In the genomic region with DNA sequence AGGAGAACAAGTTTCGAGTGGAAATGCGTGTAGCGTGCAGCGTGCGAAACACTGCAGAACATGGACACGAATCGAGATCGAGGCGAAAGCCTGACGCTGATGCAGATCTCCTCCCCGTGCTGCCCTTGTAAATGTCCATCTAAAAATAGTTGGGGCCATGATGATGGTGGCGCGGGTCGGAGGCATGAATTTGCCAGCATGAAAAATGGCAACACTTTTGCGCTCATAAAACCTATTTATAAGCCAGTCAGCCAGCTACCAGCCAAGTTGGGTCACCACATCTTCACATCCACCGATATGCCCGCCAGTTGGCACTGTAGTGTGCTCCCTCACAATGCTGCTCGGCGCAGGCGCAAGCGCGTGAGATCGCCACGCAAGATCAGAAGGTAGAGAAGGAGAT, we compare ENCODE assay signal across 4 fruit fly cellular contexts.
A peak's percentile ranks its signal among the peaks of the same experiment; 100 is the strongest.
TF ChIP-seq lines count a peak whose summit lies in the region.

No protein-coding gene starts in this region.

- no peak for TF ChIP-seq CTCF in whole organism, embryonic (GFP tag; optimal IDR thresholded peaks at IDR 0.05; lab: Kevin White, UChicago)

TF ChIP-seq in whole organism, embryonic, 481 proteins besides CTCF, POLR2A, EP300 and RAD21:
- TF ChIP-seq CG10274 (GFP tag; optimal IDR thresholded peaks at IDR 0.05; lab: Kevin White, UChicago), result peak; percentile 94
- peak; percentile 34; the same call in 1 of the 2 replicates for TF ChIP-seq Drgx (GFP tag; IDR thresholded peaks at IDR 0.05; lab: Robert Waterston, UW)
- TF ChIP-seq nom (GFP tag; optimal IDR thresholded peaks at IDR 0.05; lab: Kevin White, UChicago), result peak; percentile 39
- 0 out of 2 replicates have a peak, but pooled peaks have one; percentile 11 for TF ChIP-seq ara (GFP tag; IDR thresholded peaks at IDR 0.05; lab: Robert Waterston, UW)
- TF ChIP-seq CG32767 (GFP tag; IDR thresholded peaks at IDR 0.05; lab: Robert Waterston, UW), result no peak
- no peak for TF ChIP-seq CG30431 (GFP tag; optimal IDR thresholded peaks at IDR 0.05; lab: Kevin White, UChicago)
- TF ChIP-seq Hr51 (GFP tag; optimal IDR thresholded peaks at IDR 0.05; lab: Kevin White, UChicago), result no peak

TF ChIP-seq in whole organism, prepupa, 60 proteins besides CTCF, POLR2A, EP300 and RAD21 (continues in another document):
- TF ChIP-seq CG9139 (GFP tag; optimal IDR thresholded peaks at IDR 0.05; lab: Kevin White, UChicago) (no peak), vri (GFP tag; optimal IDR thresholded peaks at IDR 0.05; lab: Kevin White, UChicago) (no peak), Gug (GFP tag; IDR thresholded peaks at IDR 0.05; lab: Robert Waterston, UW) (no peak), dac (GFP tag; optimal IDR thresholded peaks at IDR 0.05; lab: Kevin White, UChicago) (no peak), achi (GFP tag; optimal IDR thresholded peaks at IDR 0.05; lab: Kevin White, UChicago) (peak; percentile 29), Hr4 (GFP tag; optimal IDR thresholded peaks at IDR 0.05; lab: Kevin White, UChicago) (no peak), Eip75B (GFP tag; optimal IDR thresholded peaks at IDR 0.05; lab: Kevin White, UChicago) (peak; percentile 61), topi (GFP tag; optimal IDR thresholded peaks at IDR 0.05; lab: Kevin White, UChicago) (peak; percentile 73), Sox15 (GFP tag; optimal IDR thresholded peaks at IDR 0.05; lab: Kevin White, UChicago) (peak; percentile 58), Blimp-1 (GFP tag; optimal IDR thresholded peaks at IDR 0.05; lab: Kevin White, UChicago) (no peak), CG8119 (GFP tag; IDR thresholded peaks at IDR 0.05; lab: Robert Waterston, UW) (no peak), ss (GFP tag; optimal IDR thresholded peaks at IDR 0.05; lab: Kevin White, UChicago) (peak in 1 of 2 experiments; percentile 97), fd59A (GFP tag; optimal IDR thresholded peaks at IDR 0.05; lab: Kevin White, UChicago) (peak; percentile 56), CG3032 (tag; optimal IDR thresholded peaks at IDR 0.05; lab: Kevin White, UChicago) (peak; percentile 59), Hr38 (GFP tag; optimal IDR thresholded peaks at IDR 0.05; lab: Kevin White, UChicago) (no peak), net (GFP tag; optimal IDR thresholded peaks at IDR 0.05; lab: Kevin White, UChicago) (no peak), CG4318 (GFP tag; optimal IDR thresholded peaks at IDR 0.05; lab: Kevin White, UChicago) (no peak), svp (GFP tag; lab: Kevin White, UChicago) (peak; percentile 82), Ets21C (GFP tag; optimal IDR thresholded peaks at IDR 0.05; lab: Kevin White, UChicago) (peak; percentile 63), CG8319 (GFP tag; optimal IDR thresholded peaks at IDR 0.05; lab: Kevin White, UChicago) (peak; percentile 66), CG34406 (GFP tag; optimal IDR thresholded peaks at IDR 0.05; lab: Kevin White, UChicago) (peak; percentile 48), CG16779 (tag; optimal IDR thresholded peaks at IDR 0.05; lab: Kevin White, UChicago) (no peak), CG11902 (GFP tag; optimal IDR thresholded peaks at IDR 0.05; lab: Kevin White, UChicago) (peak; percentile 62), CG1621 (tag; optimal IDR thresholded peaks at IDR 0.05; lab: Kevin White, UChicago) (peak; percentile 9), OdsH (GFP tag; optimal IDR thresholded peaks at IDR 0.05; lab: Kevin White, UChicago) (peak; percentile 54), spab (GFP tag; optimal IDR thresholded peaks at IDR 0.05; lab: Kevin White, UChicago) (no peak), Sox14 (GFP tag; optimal IDR thresholded peaks at IDR 0.05; lab: Kevin White, UChicago) (peak; percentile 54)

TF ChIP-seq in whole organism, pupa, 21 proteins besides CTCF, POLR2A, EP300 and RAD21:
- no peak for TF ChIP-seq CG34367 (tag; optimal IDR thresholded peaks at IDR 0.05; lab: Kevin White, UChicago)
- TF ChIP-seq Ets98B (GFP tag; IDR thresholded peaks at IDR 0.05; lab: Robert Waterston, UW), result no peak
- TF ChIP-seq rn (GFP tag; IDR thresholded peaks at IDR 0.05; lab: Robert Waterston, UW), result no peak
- TF ChIP-seq CG9948 (tag; optimal IDR thresholded peaks at IDR 0.05; lab: Kevin White, UChicago), result peak; percentile 26
- TF ChIP-seq Snoo (tag; optimal IDR thresholded peaks at IDR 0.05; lab: Kevin White, UChicago), result peak; percentile 30
- TF ChIP-seq CG4496 (GFP tag; IDR thresholded peaks at IDR 0.05; lab: Robert Waterston, UW), result peak; percentile 46
- TF ChIP-seq CG12605 (GFP tag; IDR thresholded peaks at IDR 0.05; lab: Robert Waterston, UW), result no peak; the same call in 1 of the 2 replicates
- TF ChIP-seq CG8301 (tag; optimal IDR thresholded peaks at IDR 0.05; lab: Kevin White, UChicago), result peak; percentile 52
- TF ChIP-seq Pif1B (GFP tag; optimal IDR thresholded peaks at IDR 0.05; lab: Kevin White, UChicago), result peak; percentile 35
- no peak for TF ChIP-seq CG10348 (GFP tag; IDR thresholded peaks at IDR 0.05; lab: Robert Waterston, UW)
- peak; percentile 31 for TF ChIP-seq gl (tag; optimal IDR thresholded peaks at IDR 0.05; lab: Kevin White, UChicago)
- peak; percentile 14 for TF ChIP-seq Pif1A (GFP tag; optimal IDR thresholded peaks at IDR 0.05; lab: Kevin White, UChicago)
- TF ChIP-seq CG15710 (tag; optimal IDR thresholded peaks at IDR 0.05; lab: Kevin White, UChicago), result peak; percentile 62
- TF ChIP-seq CG14655 (GFP tag; optimal IDR thresholded peaks at IDR 0.05; lab: Kevin White, UChicago), result peak; percentile 54
- peak; percentile 57 for TF ChIP-seq CG8159 (tag; optimal IDR thresholded peaks at IDR 0.05; lab: Kevin White, UChicago)
- no peak for TF ChIP-seq D1 (tag; optimal IDR thresholded peaks at IDR 0.05; lab: Kevin White, UChicago)
- TF ChIP-seq CG32121 (GFP tag; IDR thresholded peaks at IDR 0.05; lab: Robert Waterston, UW), result no peak
- peak; percentile 20 for TF ChIP-seq EcR (GFP tag; optimal IDR thresholded peaks at IDR 0.05; lab: Kevin White, UChicago)
- peak; percentile 46 for TF ChIP-seq CG13204 (GFP tag; optimal IDR thresholded peaks at IDR 0.05; lab: Kevin White, UChicago)
- peak; percentile 50 for TF ChIP-seq CG17806 (tag; optimal IDR thresholded peaks at IDR 0.05; lab: Kevin White, UChicago)
- TF ChIP-seq fd96Ca (GFP tag; IDR thresholded peaks at IDR 0.05; lab: Robert Waterston, UW), result peak; percentile 31; the same call in 1 of the 3 replicates
TF ChIP-seq in whole organism, pupa: peak in this region for 14.

TF ChIP-seq in whole organism, wandering third instar larva, 38 proteins besides CTCF, POLR2A, EP300 and RAD21:
- TF ChIP-seq Sp1 (GFP tag; optimal IDR thresholded peaks at IDR 0.05; lab: Kevin White, UChicago) (peak; percentile 55), rgr (GFP tag; optimal IDR thresholded peaks at IDR 0.05; lab: Kevin White, UChicago) (peak; percentile 46), pan (optimal IDR thresholded peaks at IDR 0.05; lab: Kevin White, UChicago) (no peak), OdsH (GFP tag; optimal IDR thresholded peaks at IDR 0.05; lab: Kevin White, UChicago) (peak; percentile 59), CrebA (GFP tag; optimal IDR thresholded peaks at IDR 0.05; lab: Kevin White, UChicago; ENCODE audit: borderline replicate concordance) (no peak), woc (GFP tag; optimal IDR thresholded peaks at IDR 0.05; lab: Kevin White, UChicago) (peak; percentile 91), CG9705 (GFP tag; optimal IDR thresholded peaks at IDR 0.05; lab: Kevin White, UChicago) (peak; percentile 47), dmrt93B (GFP tag; optimal IDR thresholded peaks at IDR 0.05; lab: Kevin White, UChicago) (peak; percentile 63), ey (GFP tag; optimal IDR thresholded peaks at IDR 0.05; lab: Kevin White, UChicago) (peak; percentile 71), br (GFP tag; optimal IDR thresholded peaks at IDR 0.05; lab: Kevin White, UChicago) (peak; percentile 39), h (GFP tag; optimal IDR thresholded peaks at IDR 0.05; lab: Kevin White, UChicago) (peak; percentile 67), Myc (optimal IDR thresholded peaks at IDR 0.05; lab: Kevin White, UChicago) (peak; percentile 21), HLH106 (tag; optimal IDR thresholded peaks at IDR 0.05; lab: Kevin White, UChicago) (peak; percentile 82), GATAd (GFP tag; optimal IDR thresholded peaks at IDR 0.05; lab: Kevin White, UChicago) (no peak), fru (GFP tag; optimal IDR thresholded peaks at IDR 0.05; lab: Kevin White, UChicago) (peak; percentile 75), Rel (GFP tag; optimal IDR thresholded peaks at IDR 0.05; lab: Kevin White, UChicago) (no peak), Rel (tag; optimal IDR thresholded peaks at IDR 0.05; lab: Kevin White, UChicago) (peak; percentile 34), Hr83 (GFP tag; optimal IDR thresholded peaks at IDR 0.05; lab: Kevin White, UChicago; ENCODE audit: poor library complexity, severe bottlenecking) (no peak), foxo (GFP tag; optimal IDR thresholded peaks at IDR 0.05; lab: Kevin White, UChicago) (peak in 1 of 2 experiments; percentile 65)

Comparison
In these comparisons a context has a peak if more than half of its experiments do, and no peak if none do; other contexts are left out.
1. Of the 7 proteins assayed by ChIP-seq in both whole organism, embryonic and whole organism, prepupa: peak only in whole organism, embryonic: none; only in whole organism, prepupa: Hr39 and Sox102F; in both: none; in neither: 5.